Worm (Caenorhabditis elegans): ENCODE data around the gene lgc-17.

Gene lgc-17

DNA sequence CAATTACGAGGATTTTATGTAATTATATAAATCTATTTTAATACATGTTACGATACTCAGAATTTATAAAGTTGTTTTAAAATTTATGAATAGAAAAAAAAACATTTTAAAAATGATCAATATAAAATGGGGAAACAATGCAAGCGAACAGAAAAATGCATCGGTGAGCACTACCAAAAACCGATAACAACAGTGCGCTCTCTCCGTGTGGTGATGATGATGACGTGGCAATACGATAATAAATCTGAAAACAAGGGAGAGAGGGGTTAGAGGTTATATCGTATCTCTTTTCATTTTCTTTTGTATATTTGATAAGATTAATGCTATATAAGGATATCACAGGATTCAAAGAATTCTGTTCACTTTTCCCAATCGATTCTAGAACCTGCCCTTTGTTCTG, 24.5 kb downstream of the lgc-17 start:
- TF ChIP-seq mxl-1 (tag; optimal IDR thresholded peaks at IDR 0.05) = no peak

DNA sequence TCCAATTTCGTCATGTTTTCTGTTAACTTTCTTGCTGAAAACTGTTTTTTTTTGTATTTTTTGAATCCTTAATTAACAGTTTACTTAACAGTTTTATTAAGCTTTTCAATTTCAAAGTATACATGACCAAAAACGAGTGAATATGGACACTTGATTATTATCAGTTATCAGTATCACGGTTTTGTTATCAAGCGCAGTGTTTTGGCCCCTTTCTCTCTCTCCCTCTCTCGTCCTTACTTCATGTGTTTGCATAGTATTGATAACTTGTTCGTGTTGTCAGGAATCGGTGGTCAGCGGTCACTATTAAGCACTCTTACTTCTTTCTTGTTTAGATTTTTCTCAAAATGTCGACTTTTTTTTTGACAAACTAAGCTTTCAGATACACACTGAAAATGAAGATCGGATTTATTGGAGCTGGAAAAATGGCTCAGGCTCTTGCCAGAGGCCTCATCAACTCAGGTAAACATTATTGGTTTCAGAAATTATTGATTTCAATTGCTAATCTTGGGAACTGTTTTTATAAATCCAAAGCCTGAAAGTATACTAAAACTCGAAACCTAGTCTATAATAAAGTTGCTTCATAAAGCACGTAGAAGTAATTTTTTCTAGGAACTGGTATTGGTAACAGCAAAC, 25.2 kb downstream of the lgc-17 start, which contains the start of gene pycr-1:
pycr-1 (plus strand) TSS at position 380 of the 633 bp plus-strand sequence.
- TF ChIP-seq nhr-80 (tag; optimal IDR thresholded peaks at IDR 0.05) (peak; percentile 63), atf-7 (tag; optimal IDR thresholded peaks at IDR 0.05) (no peak)

ce11 chrX:12149638-12150137, 28.3 kb downstream of the lgc-17 start, which contains the start of gene znf-474:
znf-474 (plus strand) TSS chrX:12149924.
- no peak for TF ChIP-seq C17E4.6 (GFP tag; IDR thresholded peaks at IDR 0.05)
- no peak for TF ChIP-seq dpff-1 (tag; optimal IDR thresholded peaks at IDR 0.05)
- TF ChIP-seq mel-28 (tag; optimal IDR thresholded peaks at IDR 0.05; ENCODE audit: borderline replicate concordance) = no peak
- TF ChIP-seq mcd-1 (GFP tag; IDR thresholded peaks at IDR 0.05) = no peak
- TF ChIP-seq dpl-1 (GFP tag; optimal IDR thresholded peaks at IDR 0.05) = no peak
- TF ChIP-seq hsf-1 (GFP tag; IDR thresholded peaks at IDR 0.05) = no peak
- no peak for TF ChIP-seq lsy-27 (tag; optimal IDR thresholded peaks at IDR 0.05; ENCODE audit: borderline replicate concordance, insufficient read depth)
- TF ChIP-seq egl-44 (GFP tag; IDR thresholded peaks at IDR 0.05) = no peak

- TF ChIP-seq ceh-91 (GFP tag; IDR thresholded peaks at IDR 0.05) (no peak), nhr-120 (GFP tag; IDR thresholded peaks at IDR 0.05) (no peak), F55B11.4 (tag; optimal IDR thresholded peaks at IDR 0.05; ENCODE audit: borderline replicate concordance, insufficient read depth) (no peak), atf-7 (tag; optimal IDR thresholded peaks at IDR 0.05) (no peak), nhr-80 (tag; optimal IDR thresholded peaks at IDR 0.05) (peak; percentile 9)
Observed at ce11 chrX:12154055-12154898, 32.9 kb downstream of the lgc-17 start, which contains the start of gene mfsd-11. mfsd-11 (minus strand) TSS chrX:12154105.

ce11 chrX:12158641-12159040, 37.3 kb downstream of the lgc-17 start:
- no peak for TF ChIP-seq T26A5.8 (tag; optimal IDR thresholded peaks at IDR 0.05)
- TF ChIP-seq lir-1 (GFP tag; conservative IDR thresholded peaks at IDR 0.05) = no peak
- TF ChIP-seq sdz-38 (tag; optimal IDR thresholded peaks at IDR 0.05) = no peak
- TF ChIP-seq pbrm-1 (GFP tag; IDR thresholded peaks at IDR 0.05) = no peak
- TF ChIP-seq Y95B8A.8 (GFP tag; IDR thresholded peaks at IDR 0.05) = no peak
- no peak for TF ChIP-seq F23B12.7 (tag; optimal IDR thresholded peaks at IDR 0.05; ENCODE audit: insufficient read depth)
- no peak for TF ChIP-seq aptf-2 (GFP tag; conservative IDR thresholded peaks at IDR 0.05)
- TF ChIP-seq ceh-58 (GFP tag; IDR thresholded peaks at IDR 0.05) = no peak
- TF ChIP-seq mcd-1 (GFP tag; IDR thresholded peaks at IDR 0.05) = no peak

ce11 chrX:12160002-12160690, 38.8 kb downstream of the lgc-17 start, which contains the start of gene F57G12.2:
F57G12.2 (minus strand) TSS chrX:12160052.
- TF ChIP-seq chd-7 (tag; optimal IDR thresholded peaks at IDR 0.05) (no peak), snpc-1.3 (tag; optimal IDR thresholded peaks at IDR 0.05; ENCODE audit: insufficient read depth) (no peak)
